Fruit fly (Drosophila melanogaster): Measurements from ENCODE around the gene PGRP-LC.

PGRP-LC gene

dm6 chr3L:9379484-9380343 is 41.1 kb downstream of the PGRP-LC start, which contains the start of gene Hsp67Ba:
Hsp67Ba (minus strand) TSS chr3L:9379534.
- TF ChIP-seq CTCF (optimal IDR thresholded peaks at IDR 0.05): no peak

- no peak for TF ChIP-seq CG8478 (optimal IDR thresholded peaks at IDR 0.05)
- no peak for TF ChIP-seq CTCF (optimal IDR thresholded peaks at IDR 0.05)
Observed at dm6 chr3L:9380344-9380849, 41.8 kb downstream of the PGRP-LC start.

DNA sequence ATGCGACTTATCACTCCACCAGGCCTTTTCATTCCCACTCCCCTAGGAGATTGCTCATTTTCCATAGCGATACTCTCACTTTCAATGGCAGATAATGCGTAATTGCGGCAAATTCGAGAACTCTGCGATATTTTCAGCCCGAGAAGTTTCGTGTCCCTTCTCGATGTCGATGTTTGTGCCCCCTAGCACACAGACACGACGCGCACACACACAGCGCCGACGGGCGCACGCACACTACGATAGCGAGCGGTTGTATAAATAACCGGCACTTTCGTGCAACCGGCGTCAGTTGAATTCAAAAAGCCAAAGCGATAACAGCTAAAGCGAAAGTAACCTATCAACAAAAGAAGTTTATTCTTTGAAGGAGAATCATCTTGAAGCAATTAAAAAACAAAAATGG is 43.0 kb downstream of the PGRP-LC start, which contains the start of gene Hsp23:
Gene Hsp23, plus strand, starts transcription at position 281 of the 400 bp plus-strand sequence.
- TF ChIP-seq CG8478 (optimal IDR thresholded peaks at IDR 0.05) (no peak), CTCF (optimal IDR thresholded peaks at IDR 0.05) (no peak)

- no peak for TF ChIP-seq CG8478 (optimal IDR thresholded peaks at IDR 0.05)
- TF ChIP-seq CTCF (optimal IDR thresholded peaks at IDR 0.05): no peak
Observed at dm6 chr3L:9383345-9384075, 44.9 kb downstream of the PGRP-LC start, which contains the start of gene Hsp27. Hsp27 (plus strand) TSS chr3L:9384063.

- TF ChIP-seq CG8478 (optimal IDR thresholded peaks at IDR 0.05): no peak
- no peak for TF ChIP-seq CTCF (optimal IDR thresholded peaks at IDR 0.05)
Observed at dm6 chr3L:9384445-9385079, 46.0 kb downstream of the PGRP-LC start.

DNA sequence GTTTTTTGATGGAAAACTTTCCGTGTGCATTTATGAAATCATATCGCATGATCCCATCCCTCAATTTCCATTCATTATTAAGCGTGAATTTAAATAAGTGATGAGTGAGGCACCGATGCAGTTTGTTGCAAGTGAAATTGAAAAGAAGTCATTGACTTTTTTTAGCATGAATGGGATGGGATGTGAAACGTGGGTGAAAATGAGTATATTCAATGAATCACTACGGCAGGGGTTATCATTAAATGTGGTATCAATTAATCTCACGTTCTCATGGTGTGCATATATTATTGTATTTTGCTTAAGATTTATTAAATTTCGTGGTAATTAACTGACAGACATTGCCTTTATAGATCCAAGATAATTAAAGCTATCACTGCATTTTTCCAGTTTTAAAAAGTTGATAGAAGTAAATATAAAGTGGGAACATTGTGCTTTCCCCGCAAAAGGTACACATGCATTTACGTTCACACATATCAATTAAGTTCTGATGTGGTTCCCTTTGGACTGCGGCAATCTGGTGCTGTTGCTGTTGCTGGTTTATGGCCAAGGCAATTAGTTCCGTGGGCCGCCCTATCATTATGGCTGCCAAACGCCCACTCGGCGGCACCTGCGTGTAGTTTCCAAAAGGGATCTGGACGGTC is 52.9 kb downstream of the PGRP-LC start:
- TF ChIP-seq CTCF (optimal IDR thresholded peaks at IDR 0.05): no peak

dm6 chr3L:9396038-9396437 is 57.4 kb downstream of the PGRP-LC start:
- TF ChIP-seq CTCF (optimal IDR thresholded peaks at IDR 0.05) (no peak), CG8478 (optimal IDR thresholded peaks at IDR 0.05) (no peak)

- no peak for TF ChIP-seq CTCF (optimal IDR thresholded peaks at IDR 0.05)
- TF ChIP-seq CG8478 (optimal IDR thresholded peaks at IDR 0.05): no peak
Observed at dm6 chr3L:9396704-9397103, 58.1 kb downstream of the PGRP-LC start.

dm6 chr3L:9397156-9397555 is 58.5 kb downstream of the PGRP-LC start:
- TF ChIP-seq CG8478 (optimal IDR thresholded peaks at IDR 0.05) (no peak), CTCF (optimal IDR thresholded peaks at IDR 0.05) (no peak)

Measured in S2 (cell line).